Fruit fly (Drosophila melanogaster) whole organism, wandering third instar larva: ENCODE measurements around the gene Archease.

ENCODE experiments used
- Abd-B ChIP-seq: fragments of >200 bp; optimal IDR thresholded peaks from 2 replicates; lab custom pipeline; 2017; ENCODE audit warnings: missing biosample characterization, missing genetic modification characterization
- CG32264 ChIP-seq: fragments of 200-800 bp; sonication (Bioruptor generic); optimal IDR thresholded peaks from 2 replicates; lab custom pipeline; 2016; ENCODE audit warnings: missing biosample characterization, missing genetic modification characterization
- CG9705 ChIP-seq: fragments of 200-800 bp; sonication (Bioruptor generic); optimal IDR thresholded peaks from 2 replicates; lab custom pipeline; 2018; ENCODE audit warnings: missing biosample characterization, mild to moderate bottlenecking, missing genetic modification characterization
- CrebA ChIP-seq: fragments of 200-800 bp; sonication (Bioruptor generic); optimal IDR thresholded peaks from 2 replicates; lab custom pipeline; 2016; ENCODE audit warnings: missing biosample characterization, mild to moderate bottlenecking, missing genetic modification characterization, borderline replicate concordance
- Dfd ChIP-seq: fragments of >200 bp; optimal IDR thresholded peaks from 2 replicates; lab custom pipeline; 2017; ENCODE audit warnings: missing biosample characterization, missing genetic modification characterization
- Dif ChIP-seq: fragments of 200-275, 200-300 bp; sonication (Bioruptor generic); optimal IDR thresholded peaks from 2 replicates; lab custom pipeline; 2018; ENCODE audit warnings: missing biosample characterization, missing genetic modification characterization; ENCODE audit not compliant: partially characterized antibody
- GATAd ChIP-seq: sonication (Bioruptor generic); optimal IDR thresholded peaks from 2 replicates; lab custom pipeline; 2016; ENCODE audit warnings: missing biosample characterization, missing genetic modification characterization
- HLH106 ChIP-seq: fragments of 200-800 bp; optimal IDR thresholded peaks from 3 replicates; lab custom pipeline; 2019; ENCODE audit warnings: missing biosample characterization, mild to moderate bottlenecking, missing genetic modification characterization, moderate library complexity
- Hnf4 ChIP-seq: fragments of 200-800 bp; sonication (Bioruptor generic); optimal IDR thresholded peaks from 2 replicates; lab custom pipeline; 2016; ENCODE audit warnings: missing biosample characterization, mild to moderate bottlenecking, missing genetic modification characterization
- Hr78 ChIP-seq: fragments of >200 bp; optimal IDR thresholded peaks from 2 replicates; lab custom pipeline; 2017; ENCODE audit warnings: missing biosample characterization, missing genetic modification characterization
- Hr83 ChIP-seq: fragments of 200-300 bp; sonication (Bioruptor generic); optimal IDR thresholded peaks from 2 replicates; lab custom pipeline; 2016; ENCODE audit warnings: missing biosample characterization, mild to moderate bottlenecking, missing genetic modification characterization, moderate library complexity; ENCODE audit not compliant: poor library complexity, severe bottlenecking
- Jra ChIP-seq: sonication (Bioruptor generic); optimal IDR thresholded peaks from 2 replicates; lab custom pipeline; 2016; ENCODE audit warnings: missing biosample characterization, missing genetic modification characterization
- Mio ChIP-seq: sonication (Bioruptor generic); optimal IDR thresholded peaks from 2 replicates; lab custom pipeline; 2016; ENCODE audit warnings: missing biosample characterization, missing genetic modification characterization
- Myc ChIP-seq: fragments of >200 bp; optimal IDR thresholded peaks from 2 replicates; lab custom pipeline; 2017
- N ChIP-seq: fragments of >200 bp; optimal IDR thresholded peaks from 2 replicates; lab custom pipeline; 2018; ENCODE audit warnings: missing biosample characterization, missing external identifiers, missing genetic modification characterization
- OdsH ChIP-seq: fragments of 200-800 bp; sonication (Bioruptor generic); optimal IDR thresholded peaks from 2 replicates; lab custom pipeline; 2016; ENCODE audit warnings: missing biosample characterization, mild to moderate bottlenecking, missing genetic modification characterization
- Rel ChIP-seq, 2 experiments: fragments of 200-800 bp; sonication (Bioruptor generic) in 1 of 2; optimal IDR thresholded peaks; 2 replicates in 1 of 2; 3 replicates in 1 of 2; lab custom pipeline; 2016 to 2019; ENCODE audit warnings: mild to moderate bottlenecking in 2 of 2, missing biosample characterization in 2 of 2, missing genetic modification characterization in 2 of 2, moderate library complexity in 1 of 2
- Sp1 ChIP-seq: fragments of 200-800 bp; sonication (Bioruptor generic); optimal IDR thresholded peaks from 3 replicates; lab custom pipeline; 2019; ENCODE audit warnings: missing biosample characterization, mild to moderate bottlenecking, missing genetic modification characterization, moderate library complexity
- Vsx2 ChIP-seq: fragments of 200-300, 225-300 bp; sonication (Bioruptor generic); optimal IDR thresholded peaks from 2 replicates; lab custom pipeline; 2018; ENCODE audit warnings: missing biosample characterization, missing genetic modification characterization; ENCODE audit not compliant: partially characterized antibody
- br ChIP-seq: fragments of 200-800 bp; sonication (Bioruptor generic); optimal IDR thresholded peaks from 2 replicates; lab custom pipeline; 2016; ENCODE audit warnings: missing biosample characterization, missing genetic modification characterization
- brk ChIP-seq: fragments of 200-800 bp; sonication (Bioruptor generic); optimal IDR thresholded peaks from 2 replicates; lab custom pipeline; 2016; ENCODE audit warnings: missing biosample characterization, mild to moderate bottlenecking, missing genetic modification characterization
- dl ChIP-seq, 2 experiments: fragments of 175-275, 200-275 bp in 1 of 2; fragments of 200-275 bp in 1 of 2; sonication (Bioruptor generic); optimal IDR thresholded peaks; lab custom pipeline; 2018; ENCODE audit warnings: mild to moderate bottlenecking in 2 of 2, missing biosample characterization in 2 of 2, missing genetic modification characterization in 2 of 2, moderate library complexity in 2 of 2; ENCODE audit not compliant: partially characterized antibody in 2 of 2, insufficient read depth in 1 of 2
- dmrt93B ChIP-seq: fragments of 200-800 bp; sonication (Bioruptor generic); optimal IDR thresholded peaks from 2 replicates; lab custom pipeline; 2018; ENCODE audit warnings: missing biosample characterization, mild to moderate bottlenecking, missing genetic modification characterization
- dsf ChIP-seq: sonication (Bioruptor generic); optimal IDR thresholded peaks from 2 replicates; lab custom pipeline; 2016; ENCODE audit warnings: missing biosample characterization, missing genetic modification characterization, borderline replicate concordance
- ey ChIP-seq: fragments of 200-800 bp; sonication (Bioruptor generic); optimal IDR thresholded peaks from 2 replicates; lab custom pipeline; 2016; ENCODE audit warnings: missing biosample characterization, missing genetic modification characterization
- foxo ChIP-seq, 2 experiments: fragments of 200-800 bp; sonication (Bioruptor generic); optimal IDR thresholded peaks; 2 replicates in 1 of 2; 3 replicates in 1 of 2; lab custom pipeline; 2016 to 2017; ENCODE audit warnings: missing biosample characterization in 2 of 2, missing genetic modification characterization in 2 of 2
- fru ChIP-seq: fragments of 200-800 bp; sonication (Bioruptor generic); optimal IDR thresholded peaks from 3 replicates; lab custom pipeline; 2016; ENCODE audit warnings: missing biosample characterization, mild to moderate bottlenecking, missing genetic modification characterization
- h ChIP-seq: fragments of 200-800 bp; sonication (Bioruptor generic); optimal IDR thresholded peaks from 3 replicates; lab custom pipeline; 2016; ENCODE audit warnings: missing biosample characterization, mild to moderate bottlenecking, missing genetic modification characterization
- jim ChIP-seq: fragments of 175-275, 200-325 bp; sonication (Bioruptor generic); optimal IDR thresholded peaks from 2 replicates; lab custom pipeline; 2016; ENCODE audit warnings: missing biosample characterization, mild to moderate bottlenecking, missing genetic modification characterization
- lola ChIP-seq: fragments of >200 bp; optimal IDR thresholded peaks from 2 replicates; lab custom pipeline; 2017; ENCODE audit warnings: missing biosample characterization, missing genetic modification characterization
- pan ChIP-seq: fragments of >200 bp; optimal IDR thresholded peaks from 2 replicates; lab custom pipeline; 2017
- psq ChIP-seq: fragments of 200-800 bp; sonication (Bioruptor generic); optimal IDR thresholded peaks from 3 replicates; lab custom pipeline; 2017; ENCODE audit warnings: missing biosample characterization, mild to moderate bottlenecking, missing genetic modification characterization, moderate library complexity
- rgr ChIP-seq: fragments of 200-800 bp; sonication (Bioruptor generic); optimal IDR thresholded peaks from 3 replicates; lab custom pipeline; 2016; ENCODE audit warnings: missing biosample characterization, mild to moderate bottlenecking, missing genetic modification characterization
- sage ChIP-seq: fragments of 200-800 bp; sonication (Bioruptor generic); optimal IDR thresholded peaks from 2 replicates; lab custom pipeline; 2016; ENCODE audit warnings: missing biosample characterization, mild to moderate bottlenecking, missing genetic modification characterization
- sv ChIP-seq: fragments of 200-800 bp; sonication (Bioruptor generic); optimal IDR thresholded peaks from 3 replicates; lab custom pipeline; 2016; ENCODE audit warnings: missing biosample characterization, missing genetic modification characterization
- tai ChIP-seq: sonication (Bioruptor generic); optimal IDR thresholded peaks from 2 replicates; lab custom pipeline; 2016; ENCODE audit warnings: missing biosample characterization, missing genetic modification characterization
- usp ChIP-seq: fragments of >200 bp; optimal IDR thresholded peaks from 2 replicates; lab custom pipeline; 2017; ENCODE audit warnings: missing biosample characterization, missing genetic modification characterization
- woc ChIP-seq: sonication (Bioruptor generic); optimal IDR thresholded peaks from 2 replicates; lab custom pipeline; 2016; ENCODE audit warnings: missing biosample characterization, mild to moderate bottlenecking, missing genetic modification characterization

Archease gene

dm6 chr3R:21618299-21619116, 44.3 kb downstream of the Archease start:
- TF ChIP-seq dl (GFP tag; optimal IDR thresholded peaks at IDR 0.05; lab: Kevin White, UChicago; ENCODE audit: insufficient read depth in 1 of 2, partially characterized antibody in 2 of 2) (peak; percentile 85 to 91), Vsx2 (GFP tag; lab: Kevin White, UChicago) (peak; percentile 85), Hr83 (GFP tag; lab: Kevin White, UChicago) (peak; percentile 23), psq (GFP tag; lab: Kevin White, UChicago) (peak; percentile 93), CrebA (GFP tag; lab: Kevin White, UChicago) (peak; percentile 55), CG32264 (GFP tag; lab: Kevin White, UChicago) (no peak), Sp1 (GFP tag; lab: Kevin White, UChicago) (peak; percentile 29), Myc (lab: Kevin White, UChicago) (no peak), h (peak; percentile 10), sage (GFP tag; lab: Kevin White, UChicago) (peak; percentile 7), Dfd (no peak), Dif (peak; percentile 96), foxo (GFP tag; optimal IDR thresholded peaks at IDR 0.05; lab: Kevin White, UChicago) (no peak), lola (GFP tag; lab: Kevin White, UChicago) (no peak), Hnf4 (peak; percentile 3)

dm6 chr3R:21616061-21616851, 46.5 kb downstream of the Archease start:
- TF ChIP-seq h (peak; percentile 72), pan (lab: Kevin White, UChicago) (peak; percentile 17), sv (no peak), psq (GFP tag; lab: Kevin White, UChicago) (peak; percentile 92), Hr78 (GFP tag; lab: Kevin White, UChicago) (no peak), sage (GFP tag; lab: Kevin White, UChicago) (no peak), Dif (peak; percentile 81), dmrt93B (GFP tag; lab: Kevin White, UChicago) (no peak), Myc (lab: Kevin White, UChicago) (no peak), Hr83 (GFP tag; lab: Kevin White, UChicago) (no peak), Rel (GFP tag; optimal IDR thresholded peaks at IDR 0.05; lab: Kevin White, UChicago) (peak; percentile 32), Rel (tag; optimal IDR thresholded peaks at IDR 0.05; lab: Kevin White, UChicago) (peak; percentile 74), ey (GFP tag; lab: Kevin White, UChicago) (no peak), N (GFP tag; lab: Kevin White, UChicago) (peak; percentile 7), Abd-B (no peak), Mio (GFP tag; lab: Kevin White, UChicago) (no peak), CG9705 (GFP tag; lab: Kevin White, UChicago) (no peak), Dfd (no peak), foxo (GFP tag; optimal IDR thresholded peaks at IDR 0.05; lab: Kevin White, UChicago) (peak in 1 of 2 experiments; percentile 62), CG32264 (GFP tag; lab: Kevin White, UChicago) (no peak), dsf (no peak), Jra (peak; percentile 54), jim (GFP tag; lab: Kevin White, UChicago) (peak; percentile 96), Sp1 (GFP tag; lab: Kevin White, UChicago) (peak; percentile 58), HLH106 (tag; lab: Kevin White, UChicago) (no peak), brk (GFP tag; lab: Kevin White, UChicago) (no peak), dl (GFP tag; optimal IDR thresholded peaks at IDR 0.05; lab: Kevin White, UChicago; ENCODE audit: insufficient read depth in 1 of 2, partially characterized antibody in 2 of 2) (peak; percentile 37 to 53), CrebA (GFP tag; lab: Kevin White, UChicago) (peak; percentile 89), Vsx2 (GFP tag; lab: Kevin White, UChicago) (peak; percentile 61), OdsH (peak; percentile 19), usp (GFP tag; lab: Kevin White, UChicago) (no peak), br (GFP tag; lab: Kevin White, UChicago) (peak; percentile 9), fru (GFP tag; lab: Kevin White, UChicago) (peak; percentile 30), woc (peak; percentile 13), Hnf4 (peak; percentile 64), GATAd (GFP tag; lab: Kevin White, UChicago) (no peak), rgr (GFP tag; lab: Kevin White, UChicago) (peak; percentile 37), tai (GFP tag; lab: Kevin White, UChicago) (no peak)
